Worm (Caenorhabditis elegans) whole organism, L4/young adult: ENCODE measurements around the gene let-23.

Experiments
- W03F9.2 ChIP-seq: fragments of 150-350 bp; optimal IDR thresholded peaks from 2 replicates; lab custom pipeline; 2014; ENCODE audit warnings: missing biosample characterization, missing genetic modification characterization
- dao-5 ChIP-seq: sonication (generic microtip); optimal IDR thresholded peaks from 2 replicates; lab custom pipeline; 2016; ENCODE audit warnings: missing genotype, missing genetic modification characterization, moderate library complexity, missing compliant biosample characterization
- him-1 ChIP-seq: sonication (generic microtip); optimal IDR thresholded peaks from 2 replicates; lab custom pipeline; 2016; ENCODE audit warnings: missing genotype, missing genetic modification reagents, missing genetic modification characterization, missing compliant biosample characterization

- TF ChIP-seq W03F9.2 (tag; lab: Kevin White, UChicago) (no peak), dao-5 (tag; lab: Kevin White, UChicago) (no peak), him-1 (tag; lab: Kevin White, UChicago) (no peak)
These were observed 41.0 kb upstream of the let-23 start for ce11 chrII:9156277-9156676.
